Fruit fly (Drosophila melanogaster) S2 (cell line): ENCODE data around the gene FucTD.

ENCODE experiments used
- CG8478 ChIP-seq: fragments of >200 bp; optimal IDR thresholded peaks from 2 replicates; lab custom pipeline; 2018
- CTCF ChIP-seq, 2 experiments: fragments of >200 bp; optimal IDR thresholded peaks; 2 replicates each; lab custom pipeline; 2018

DNA sequence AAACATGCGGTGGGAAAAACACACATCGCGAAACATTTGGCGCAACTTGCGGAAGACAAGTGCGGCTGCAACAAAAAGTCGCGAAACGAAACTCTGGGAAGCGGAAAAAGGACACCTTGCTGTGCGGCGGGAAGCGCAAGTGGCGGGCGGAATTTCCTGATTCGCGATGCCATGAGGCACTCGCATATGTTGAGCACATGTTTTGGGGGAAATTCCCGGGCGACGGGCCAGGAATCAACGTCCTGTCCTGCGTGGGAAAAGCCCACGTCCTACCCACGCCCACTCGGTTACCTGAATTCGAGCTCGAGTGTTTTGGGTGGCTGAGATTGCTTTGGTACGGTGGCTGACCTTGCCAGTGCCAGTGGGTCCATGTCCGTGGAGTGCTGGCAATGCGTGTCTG is 45.8 kb downstream of the FucTD start:
- TF ChIP-seq CG8478 (lab: Kevin White, UChicago) (no peak), CTCF (optimal IDR thresholded peaks at IDR 0.05; lab: Kevin White, UChicago) (no peak)
